Worm (Caenorhabditis elegans): ENCODE data around the gene vkmt-1.

Gene vkmt-1

ce11 chrIV:12278507-12278906 lies at the start of gene vkmt-1, which contains the start of gene tag-335:
vkmt-1 (plus strand) TSS chrIV:12278725.
tag-335 (minus strand) TSS chrIV:12278594.
- peak; percentile 40 for TF ChIP-seq W03F9.2 (tag; optimal IDR thresholded peaks at IDR 0.05)
- TF ChIP-seq him-1 (tag; optimal IDR thresholded peaks at IDR 0.05) = no peak

- TF ChIP-seq W03F9.2 (tag; optimal IDR thresholded peaks at IDR 0.05) (no peak), him-1 (tag; optimal IDR thresholded peaks at IDR 0.05) (no peak), dao-5 (tag; optimal IDR thresholded peaks at IDR 0.05) (no peak)
Measured at ce11 chrIV:12229679-12230078, 48.8 kb upstream of the vkmt-1 start, which contains the start of gene sre-18. sre-18 (minus strand) TSS chrIV:12229779.

ce11 chrIV:12236011-12236410 lies 42.5 kb upstream of the vkmt-1 start, which contains the start of gene sre-16:
sre-16 (minus strand) TSS chrIV:12236111.
- no peak for TF ChIP-seq him-1 (tag; optimal IDR thresholded peaks at IDR 0.05)
- TF ChIP-seq dao-5 (tag; optimal IDR thresholded peaks at IDR 0.05) = no peak
- TF ChIP-seq W03F9.2 (tag; optimal IDR thresholded peaks at IDR 0.05) = no peak

DNA sequence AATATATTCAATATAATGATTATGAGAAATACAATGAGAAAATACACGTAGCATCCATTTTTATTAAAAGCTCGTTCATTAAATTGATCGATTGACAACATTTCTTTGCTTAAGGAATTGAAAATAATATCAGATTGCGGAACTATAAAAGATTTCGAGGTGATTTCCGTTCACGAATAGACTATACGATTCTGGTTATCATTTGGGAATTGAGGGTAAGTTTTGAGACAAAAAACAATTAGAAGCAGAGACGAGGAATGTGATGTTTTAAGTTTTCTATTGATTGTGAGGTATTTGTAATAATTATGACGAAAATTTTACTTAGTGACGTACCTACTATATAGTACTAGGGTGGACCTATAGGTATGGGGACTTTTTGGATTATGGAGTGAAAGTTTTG lies 39.7 kb upstream of the vkmt-1 start, which contains the start of gene sre-19:
Gene sre-19, minus strand, starts transcription at position 101 of the 400 bp plus-strand sequence.
- no peak for TF ChIP-seq W03F9.2 (tag; optimal IDR thresholded peaks at IDR 0.05)
- TF ChIP-seq dao-5 (tag; optimal IDR thresholded peaks at IDR 0.05) = no peak
- TF ChIP-seq him-1 (tag; optimal IDR thresholded peaks at IDR 0.05) = no peak

ce11 chrIV:12244706-12245105 lies 33.8 kb upstream of the vkmt-1 start, which contains the start of gene sre-15:
sre-15 (minus strand) TSS chrIV:12244806.
- TF ChIP-seq him-1 (tag; optimal IDR thresholded peaks at IDR 0.05) (no peak), dao-5 (tag; optimal IDR thresholded peaks at IDR 0.05) (no peak), W03F9.2 (tag; optimal IDR thresholded peaks at IDR 0.05) (no peak)

DNA sequence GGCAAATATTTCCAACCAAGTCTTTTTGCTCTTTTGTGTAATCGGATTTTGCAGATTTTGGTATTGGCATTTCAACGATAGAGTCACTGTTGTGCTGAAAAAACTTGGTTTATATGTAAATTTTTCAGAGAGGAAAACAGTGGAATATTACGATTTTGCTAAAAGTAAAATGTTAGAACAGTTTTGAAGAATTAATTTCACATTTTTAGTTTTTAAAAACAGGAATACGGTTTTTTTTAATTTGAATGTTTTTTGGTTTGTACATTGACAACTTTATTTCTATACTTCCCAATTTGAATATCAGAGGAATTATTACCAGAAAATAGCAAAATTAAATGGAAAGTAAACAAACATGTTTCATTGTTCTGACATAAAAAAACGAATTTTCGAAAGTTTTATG lies 25.9 kb upstream of the vkmt-1 start, which contains the start of gene dnj-26:
Gene dnj-26, minus strand, starts transcription at position 101 of the 400 bp plus-strand sequence.
- TF ChIP-seq dao-5 (tag; optimal IDR thresholded peaks at IDR 0.05) (no peak), him-1 (tag; optimal IDR thresholded peaks at IDR 0.05) (no peak), W03F9.2 (tag; optimal IDR thresholded peaks at IDR 0.05) (no peak)

- TF ChIP-seq dao-5 (tag; optimal IDR thresholded peaks at IDR 0.05) = no peak
- no peak for TF ChIP-seq W03F9.2 (tag; optimal IDR thresholded peaks at IDR 0.05)
- no peak for TF ChIP-seq him-1 (tag; optimal IDR thresholded peaks at IDR 0.05)
Measured at ce11 chrIV:12259161-12259870, 19.2 kb upstream of the vkmt-1 start, which contains the start of gene Y39C12A.9. Y39C12A.9 (minus strand) TSS chrIV:12259211.

- no peak for TF ChIP-seq him-1 (tag; optimal IDR thresholded peaks at IDR 0.05)
- TF ChIP-seq dao-5 (tag; optimal IDR thresholded peaks at IDR 0.05) = no peak
- TF ChIP-seq W03F9.2 (tag; optimal IDR thresholded peaks at IDR 0.05) = no peak
Measured at ce11 chrIV:12261353-12261752, 17.2 kb upstream of the vkmt-1 start, which contains the start of gene sre-14. sre-14 (minus strand) TSS chrIV:12261453.

DNA sequence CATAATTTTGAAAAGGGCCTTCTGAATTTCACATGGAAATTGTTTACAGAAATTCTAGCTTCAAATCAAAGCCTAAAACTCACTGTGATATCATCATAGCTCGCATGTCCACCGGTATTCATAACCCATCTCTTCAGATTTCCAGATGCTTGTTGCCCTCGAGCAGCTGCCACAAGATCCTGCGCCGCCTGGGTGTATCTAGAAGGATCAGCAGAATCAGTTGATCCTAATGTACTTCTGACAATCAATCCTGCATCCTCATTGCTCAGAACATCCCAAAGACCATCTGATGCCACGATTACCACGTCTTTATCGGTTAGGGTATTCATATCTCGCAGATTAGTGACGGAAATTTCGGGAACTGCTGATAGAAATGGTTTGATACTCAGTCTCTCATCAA lies 12.6 kb upstream of the vkmt-1 start:
- no peak for TF ChIP-seq dao-5 (tag; optimal IDR thresholded peaks at IDR 0.05)
- TF ChIP-seq him-1 (tag; optimal IDR thresholded peaks at IDR 0.05) = no peak
- no peak for TF ChIP-seq W03F9.2 (tag; optimal IDR thresholded peaks at IDR 0.05)

DNA sequence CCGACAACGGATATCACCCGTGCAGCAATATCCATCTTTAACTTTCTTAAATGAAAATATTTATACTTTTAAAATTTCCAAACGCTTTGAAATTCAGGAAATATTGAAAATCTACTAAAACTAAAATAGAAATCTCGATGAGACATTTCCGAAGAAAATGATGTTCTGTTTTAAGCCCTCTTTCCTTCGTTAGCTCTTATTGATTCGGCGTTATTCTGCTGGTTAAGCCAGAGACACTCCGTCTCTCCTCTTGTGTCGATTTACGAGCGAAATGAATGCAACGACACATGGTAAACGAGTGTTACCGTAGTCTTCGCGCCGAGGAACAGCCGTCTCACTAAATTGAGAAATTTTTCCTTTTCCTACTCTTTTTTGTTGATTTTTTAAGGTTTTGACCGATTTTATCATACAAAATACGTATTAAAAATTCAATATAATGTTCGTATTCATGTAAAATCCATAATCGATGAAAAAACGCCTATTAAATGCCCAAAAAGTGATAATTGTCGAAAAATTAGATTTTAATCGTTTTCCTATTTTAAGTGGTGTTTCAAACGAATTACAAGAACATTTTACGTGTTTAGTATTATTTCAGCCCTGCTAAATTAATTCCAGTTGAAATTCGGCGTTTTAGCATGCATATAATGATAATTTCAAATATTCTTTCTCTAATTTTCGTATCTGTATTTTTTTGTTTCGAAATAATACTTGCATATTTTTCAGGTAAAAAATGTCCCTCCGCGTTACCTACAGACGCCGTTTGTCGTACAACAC lies 10.1 kb upstream of the vkmt-1 start, which contains the start of the genes ppm-1.H and rpl-34:
Gene ppm-1.H, minus strand, starts transcription at position 51 of the 774 bp plus-strand sequence.
Gene rpl-34, plus strand, starts transcription at position 724 of the 774 bp plus-strand sequence.
- TF ChIP-seq dao-5 (tag; optimal IDR thresholded peaks at IDR 0.05) (no peak), W03F9.2 (tag; optimal IDR thresholded peaks at IDR 0.05) (peak; percentile 61), him-1 (tag; optimal IDR thresholded peaks at IDR 0.05) (no peak)

DNA sequence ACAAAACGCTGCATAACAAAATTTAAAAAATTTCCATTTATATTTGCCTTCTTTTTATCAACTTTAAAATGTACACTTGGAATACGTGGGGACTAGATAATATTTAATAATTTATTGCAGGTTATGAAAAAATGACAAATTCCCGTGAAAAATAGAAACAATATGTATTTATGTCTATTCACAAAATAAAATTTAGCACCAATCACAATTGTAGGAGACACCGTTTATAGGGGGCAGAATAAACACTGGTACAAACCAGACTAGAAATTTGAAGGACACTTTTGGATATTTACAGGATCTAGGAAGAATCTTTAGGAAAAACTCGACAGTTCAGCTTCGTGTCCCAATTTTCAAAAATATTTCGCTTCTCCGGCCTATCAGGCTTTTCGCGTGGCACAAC lies 8.1 kb upstream of the vkmt-1 start, which contains the start of gene C42C1.3:
Gene C42C1.3, minus strand, starts transcription at position 101 of the 400 bp plus-strand sequence.
- no peak for TF ChIP-seq W03F9.2 (tag; optimal IDR thresholded peaks at IDR 0.05)
- no peak for TF ChIP-seq dao-5 (tag; optimal IDR thresholded peaks at IDR 0.05)
- no peak for TF ChIP-seq him-1 (tag; optimal IDR thresholded peaks at IDR 0.05)

DNA sequence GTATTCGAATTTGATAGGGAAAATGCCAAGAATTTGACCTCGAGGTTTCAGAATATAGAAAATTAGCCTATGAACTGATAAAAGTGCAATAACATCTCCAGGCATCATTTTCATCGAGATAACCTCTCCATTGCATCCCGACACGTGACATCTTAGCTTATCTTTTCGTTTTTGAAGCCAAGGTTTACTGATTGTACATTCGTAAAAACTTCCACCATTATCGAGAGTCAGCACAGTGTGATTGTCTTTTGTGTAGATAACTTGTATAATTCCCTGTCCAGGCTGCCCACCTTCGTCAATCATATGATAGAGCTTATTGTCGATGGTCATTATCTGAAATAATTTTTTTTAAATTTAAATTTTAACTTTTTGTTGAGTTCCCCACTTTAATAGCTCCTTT lies 4.2 kb upstream of the vkmt-1 start:
- TF ChIP-seq dao-5 (tag; optimal IDR thresholded peaks at IDR 0.05) (no peak), W03F9.2 (tag; optimal IDR thresholded peaks at IDR 0.05) (no peak), him-1 (tag; optimal IDR thresholded peaks at IDR 0.05) (no peak)

DNA sequence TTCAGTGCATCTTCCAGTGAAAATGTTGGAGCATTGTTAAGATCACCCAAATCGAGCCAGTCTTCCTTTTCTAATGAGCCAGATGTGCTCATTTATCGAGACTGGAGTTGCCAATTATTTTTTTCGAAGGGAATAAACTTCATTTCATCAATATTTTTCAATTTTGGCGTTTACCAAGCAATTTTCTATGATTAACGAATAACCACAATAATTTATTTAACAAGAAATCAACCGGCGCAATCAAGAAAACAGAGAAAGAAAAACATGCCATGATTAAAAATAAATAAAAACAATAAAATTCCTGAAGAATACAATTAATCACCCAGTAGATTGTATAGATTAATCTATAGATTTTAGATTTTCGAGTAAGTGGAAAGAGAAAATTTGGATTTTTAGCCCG lies 2.6 kb upstream of the vkmt-1 start, which contains the start of gene vps-8:
Gene vps-8, minus strand, starts transcription at position 101 of the 400 bp plus-strand sequence.
- TF ChIP-seq W03F9.2 (tag; optimal IDR thresholded peaks at IDR 0.05) (no peak), dao-5 (tag; optimal IDR thresholded peaks at IDR 0.05) (no peak), him-1 (tag; optimal IDR thresholded peaks at IDR 0.05) (no peak)
